Worm (Caenorhabditis elegans) whole organism, midembryonic: ENCODE results near the gene F15B9.6.

Source experiments
- T22C8.4 ChIP-seq: fragments of 200-800 bp; sonication (Bioruptor generic); IDR thresholded peaks from 2 replicates; pipeline ENCODE4 v1.3.6; 2022; ENCODE audit warnings: missing genetic modification characterization, missing compliant biosample characterization
- cog-1 ChIP-seq: sonication (generic microtip); optimal IDR thresholded peaks from 2 replicates; lab custom pipeline; 2016; ENCODE audit warnings: missing genetic modification characterization, missing compliant biosample characterization
- flt-1 ChIP-seq: fragments of 200-800 bp; sonication (Bioruptor generic); IDR thresholded peaks from 2 replicates; pipeline ENCODE4 v1.3.6; 2022; ENCODE audit warnings: missing genetic modification characterization, missing compliant biosample characterization
- klf-2 ChIP-seq: fragments of 200-800 bp; sonication (Bioruptor generic); conservative IDR thresholded peaks from 2 replicates; pipeline ENCODE4 v1.3.6; 2022; ENCODE audit warnings: missing genetic modification reagents, missing genetic modification characterization, missing compliant biosample characterization
- med-1 ChIP-seq: sonication (generic microtip); optimal IDR thresholded peaks from 2 replicates; lab custom pipeline; 2017; ENCODE audit warnings: missing genetic modification characterization, mild to moderate bottlenecking, missing compliant biosample characterization, antibody characterized with exemption, missing genetic modification reagents; ENCODE audit not compliant: insufficient read depth
- ref-1 ChIP-seq: fragments of 200-800 bp; sonication (Bioruptor generic); conservative IDR thresholded peaks from 2 replicates; pipeline ENCODE4 v1.3.6; 2022; ENCODE audit warnings: missing genetic modification reagents, missing genetic modification characterization, missing compliant biosample characterization
- tab-1 ChIP-seq: fragments of 200-800 bp; sonication (Bioruptor generic); IDR thresholded peaks from 2 replicates; pipeline ENCODE4 v1.3.6; 2022; ENCODE audit warnings: missing genetic modification characterization, missing compliant biosample characterization
- ztf-23 ChIP-seq: fragments of 200-800 bp; sonication (Bioruptor generic); IDR thresholded peaks from 2 replicates; pipeline ENCODE4 v1.3.6; 2022; ENCODE audit warnings: missing genetic modification reagents, missing genetic modification characterization, missing compliant biosample characterization
- ztf-29 ChIP-seq: fragments of 200-800 bp; sonication (Bioruptor generic); IDR thresholded peaks from 2 replicates; pipeline ENCODE4 v1.3.6; 2022; ENCODE audit warnings: missing genetic modification reagents, missing genetic modification characterization, missing compliant biosample characterization

The F15B9.6 gene

ce11 chrV:13047574-13048030 is 33.7 kb downstream of the F15B9.6 start, which contains the start of gene W07G4.5:
Gene W07G4.5 (plus strand): TSS chrV:13047980.
- TF ChIP-seq med-1 (no peak), cog-1 (tag; lab: Kevin White, UChicago) (no peak), T22C8.4 (GFP tag; lab: Robert Waterston, UW) (no peak), ref-1 (no peak), flt-1 (no peak), ztf-23 (GFP tag; lab: Robert Waterston, UW) (no peak), ztf-29 (GFP tag; lab: Robert Waterston, UW) (no peak), tab-1 (GFP tag; lab: Robert Waterston, UW) (no peak), klf-2 (GFP tag; lab: Robert Waterston, UW) (no peak)

- TF ChIP-seq med-1: no peak
Observed at ce11 chrV:13049149-13049610, 35.2 kb downstream of the F15B9.6 start, which contains the start of gene W07G4.8. Gene W07G4.8 (minus strand): TSS chrV:13049560.

ce11 chrV:13053635-13054034 is 39.7 kb downstream of the F15B9.6 start, which contains the start of gene srr-1:
Gene srr-1 (minus strand): TSS chrV:13053735.
- TF ChIP-seq flt-1 (no peak), cog-1 (tag; lab: Kevin White, UChicago) (no peak), ztf-29 (GFP tag; lab: Robert Waterston, UW) (no peak), tab-1 (GFP tag; lab: Robert Waterston, UW) (no peak), med-1 (no peak), klf-2 (GFP tag; lab: Robert Waterston, UW) (no peak), T22C8.4 (GFP tag; lab: Robert Waterston, UW) (no peak), ztf-23 (GFP tag; lab: Robert Waterston, UW) (no peak), ref-1 (no peak)

ce11 chrV:13061836-13062235 is 47.9 kb downstream of the F15B9.6 start, which contains the start of gene F42E8.1:
Gene F42E8.1 (plus strand): TSS chrV:13062136.
- TF ChIP-seq T22C8.4 (GFP tag; lab: Robert Waterston, UW): no peak
- no peak for TF ChIP-seq ztf-23 (GFP tag; lab: Robert Waterston, UW)
- TF ChIP-seq flt-1: no peak
- TF ChIP-seq med-1: no peak

ce11 chrV:13063402-13063801 is 49.5 kb downstream of the F15B9.6 start:
- TF ChIP-seq klf-2 (GFP tag; lab: Robert Waterston, UW) (no peak), flt-1 (no peak), T22C8.4 (GFP tag; lab: Robert Waterston, UW) (no peak), cog-1 (tag; lab: Kevin White, UChicago) (no peak)

ce11 chrV:13064164-13064563 is 50.2 kb downstream of the F15B9.6 start:
- TF ChIP-seq cog-1 (tag; lab: Kevin White, UChicago): no peak
- TF ChIP-seq klf-2 (GFP tag; lab: Robert Waterston, UW): no peak
- TF ChIP-seq flt-1: no peak
